Fruit fly (Drosophila melanogaster) whole organism, embryonic: ENCODE measurements around the gene DPCoAC.

ENCODE experiments used
- CG1024 ChIP-seq: fragments of 200-800 bp; sonication (Bioruptor generic); IDR thresholded peaks from 2 replicates; pipeline ENCODE4 v1.3.6; 2022; ENCODE audit warnings: missing biosample characterization, missing genetic modification characterization
- CG10274 ChIP-seq: fragments of 200-800 bp; sonication (Bioruptor generic); optimal IDR thresholded peaks from 3 replicates; lab custom pipeline; 2017; ENCODE audit warnings: missing biosample characterization, mild to moderate bottlenecking, missing genetic modification characterization
- CG10959 ChIP-seq: fragments of 200-800 bp; sonication (Bioruptor generic); IDR thresholded peaks from 2 replicates; pipeline ENCODE4 v1.3.6; 2022; ENCODE audit warnings: missing biosample characterization, missing genetic modification characterization
- CG12104 ChIP-seq: fragments of 200-800 bp; sonication (Bioruptor generic); optimal IDR thresholded peaks from 3 replicates; lab custom pipeline; 2016; ENCODE audit warnings: missing biosample characterization, missing genetic modification characterization
- CG12659 ChIP-seq: fragments of 200-800 bp; sonication (Bioruptor generic); optimal IDR thresholded peaks from 3 replicates; lab custom pipeline; 2017; ENCODE audit warnings: mild to moderate bottlenecking, missing biosample characterization, missing genetic modification reagents, missing genetic modification characterization
- CG14965 ChIP-seq: fragments of 200-800 bp; sonication (Bioruptor generic); optimal IDR thresholded peaks from 2 replicates; lab custom pipeline; 2016; ENCODE audit warnings: missing biosample characterization, missing genetic modification characterization, borderline replicate concordance
- CG15514 ChIP-seq: fragments of 200-800 bp; sonication (Bioruptor generic); optimal IDR thresholded peaks from 3 replicates; lab custom pipeline; 2017; ENCODE audit warnings: missing biosample characterization, missing genetic modification characterization, mild to moderate bottlenecking, moderate library complexity, missing genetic modification reagents
- CG2116 ChIP-seq: fragments of 200-800 bp; sonication (Bioruptor generic); optimal IDR thresholded peaks from 3 replicates; lab custom pipeline; 2018; ENCODE audit warnings: missing biosample characterization, mild to moderate bottlenecking, missing genetic modification characterization
- CG2712 ChIP-seq: fragments of 200-800 bp; optimal IDR thresholded peaks from 3 replicates; lab custom pipeline; 2019; ENCODE audit warnings: missing biosample characterization, mild to moderate bottlenecking, missing genetic modification characterization, moderate library complexity
- CG34422 ChIP-seq: fragments of 200-800 bp; sonication (Bioruptor generic); IDR thresholded peaks from 3 replicates; pipeline ENCODE4 v1.3.6; 2022; ENCODE audit warnings: missing biosample characterization, missing genetic modification characterization
- CG6272 ChIP-seq: fragments of 200-800 bp; sonication (Bioruptor generic); IDR thresholded peaks from 2 replicates; pipeline ENCODE4 v1.3.6; 2022; ENCODE audit warnings: missing biosample characterization, missing genetic modification characterization
- CG6791 ChIP-seq: fragments of 200-800 bp; sonication (Bioruptor generic); IDR thresholded peaks from 3 replicates; pipeline ENCODE4 v1.3.6; 2022; ENCODE audit warnings: missing biosample characterization, missing genetic modification characterization; ENCODE audit not compliant: partially characterized antibody
- CG8281 ChIP-seq: fragments of 200-800 bp; sonication (Bioruptor generic); optimal IDR thresholded peaks from 2 replicates; lab custom pipeline; 2018; ENCODE audit warnings: missing biosample characterization, mild to moderate bottlenecking, missing genetic modification characterization, moderate library complexity
- CG8290 ChIP-seq, 3 experiments: fragments of 200-800 bp; sonication (Bioruptor generic); optimal IDR thresholded peaks; 2 replicates each; lab custom pipeline; 2016 to 2019; ENCODE audit warnings: missing biosample characterization in 3 of 3, missing genetic modification characterization in 3 of 3, mild to moderate bottlenecking in 2 of 3, moderate library complexity in 1 of 3
- CG8388 ChIP-seq: fragments of 200-800 bp; sonication (Bioruptor generic); optimal IDR thresholded peaks from 2 replicates; lab custom pipeline; 2019; ENCODE audit warnings: missing biosample characterization, mild to moderate bottlenecking, missing genetic modification characterization, moderate library complexity
- CG9727 ChIP-seq: fragments of 200-800 bp; sonication (Bioruptor generic); optimal IDR thresholded peaks from 3 replicates; lab custom pipeline; 2017; ENCODE audit warnings: missing biosample characterization, mild to moderate bottlenecking, missing genetic modification characterization
- CG9932 ChIP-seq: fragments of 200-800 bp; sonication (Bioruptor generic); IDR thresholded peaks from 2 replicates; pipeline ENCODE4 v1.3.6; 2022; ENCODE audit warnings: missing biosample characterization, missing genetic modification characterization
- D19B ChIP-seq: fragments of 200-800 bp; sonication (Bioruptor generic); optimal IDR thresholded peaks from 2 replicates; lab custom pipeline; 2017; ENCODE audit warnings: missing biosample characterization, mild to moderate bottlenecking, missing genetic modification characterization
- Dek ChIP-seq: fragments of 200-800 bp; sonication (Bioruptor generic); optimal IDR thresholded peaks from 3 replicates; lab custom pipeline; 2019; ENCODE audit warnings: missing biosample characterization, mild to moderate bottlenecking, missing genetic modification characterization, moderate library complexity
- Dip3 ChIP-seq: fragments of 200-800 bp; sonication (Bioruptor generic); optimal IDR thresholded peaks from 3 replicates; lab custom pipeline; 2016; ENCODE audit warnings: missing biosample characterization, missing genetic modification characterization
- Dref ChIP-seq: fragments of 200-800 bp; sonication (Bioruptor generic); IDR thresholded peaks from 2 replicates; pipeline ENCODE4 v1.3.6; 2022; ENCODE audit warnings: missing biosample characterization, missing genetic modification characterization
- E2f2 ChIP-seq: fragments of 200-800 bp; sonication (Bioruptor generic); IDR thresholded peaks from 2 replicates; pipeline ENCODE4 v1.3.6; 2022; ENCODE audit warnings: missing biosample characterization, missing genetic modification characterization
- HLH4C ChIP-seq: fragments of 200-800 bp; sonication (Bioruptor generic); IDR thresholded peaks from 3 replicates; pipeline ENCODE4 v1.3.6; 2022; ENCODE audit warnings: missing biosample characterization, missing genetic modification characterization; ENCODE audit not compliant: partially characterized antibody
- HmgZ ChIP-seq: fragments of 200-800 bp; sonication (Bioruptor generic); optimal IDR thresholded peaks from 2 replicates; lab custom pipeline; 2018; ENCODE audit warnings: missing biosample characterization, mild to moderate bottlenecking, missing genetic modification characterization
- Jarid2 ChIP-seq: fragments of 200-800 bp; sonication (Bioruptor generic); optimal IDR thresholded peaks from 3 replicates; lab custom pipeline; 2017; ENCODE audit warnings: mild to moderate bottlenecking, missing biosample characterization, missing genetic modification reagents, missing genetic modification characterization
- Kr ChIP-seq: fragments of 200-800 bp; sonication (Bioruptor generic); optimal IDR thresholded peaks from 2 replicates; lab custom pipeline; 2017; ENCODE audit warnings: missing biosample characterization, mild to moderate bottlenecking, missing genetic modification characterization
- Sin3A ChIP-seq: fragments of >200 bp; optimal IDR thresholded peaks from 2 replicates; lab custom pipeline; 2018
- Stat92E ChIP-seq, 3 experiments: fragments of >200 bp in 2 of 3; fragments of 200-800 bp in 1 of 3; sonication (Bioruptor generic) in 1 of 3; optimal IDR thresholded peaks; 2 replicates each; lab custom pipeline; 2017 to 2019; ENCODE audit warnings: missing biosample characterization in 3 of 3, missing genetic modification characterization in 3 of 3, mild to moderate bottlenecking in 1 of 3, moderate library complexity in 1 of 3
- YL-1 ChIP-seq: fragments of 200-800 bp; sonication (Bioruptor generic); optimal IDR thresholded peaks from 3 replicates; lab custom pipeline; 2017; ENCODE audit warnings: missing biosample characterization, mild to moderate bottlenecking, missing genetic modification characterization
- amos ChIP-seq: fragments of 200-800 bp; sonication (Bioruptor generic); IDR thresholded peaks from 2 replicates; pipeline ENCODE4 v1.3.6; 2022; ENCODE audit warnings: missing biosample characterization, missing genetic modification characterization; ENCODE audit not compliant: partially characterized antibody
- bbx ChIP-seq: fragments of 200-800 bp; sonication (Bioruptor generic); IDR thresholded peaks from 2 replicates; pipeline ENCODE4 v1.3.6; 2022; ENCODE audit warnings: missing biosample characterization, missing genetic modification characterization; ENCODE audit not compliant: partially characterized antibody
- bcd ChIP-seq: fragments of 200-800 bp; sonication (Bioruptor generic); optimal IDR thresholded peaks from 2 replicates; lab custom pipeline; 2017; ENCODE audit warnings: missing biosample characterization, mild to moderate bottlenecking, missing genetic modification characterization
- bowl ChIP-seq: fragments of 200-800 bp; sonication (Bioruptor generic); IDR thresholded peaks from 2 replicates; pipeline ENCODE4 v1.3.6; 2022; ENCODE audit warnings: missing biosample characterization, missing genetic modification characterization
- cad ChIP-seq: fragments of >200 bp; optimal IDR thresholded peaks from 2 replicates; lab custom pipeline; 2017; ENCODE audit warnings: missing biosample characterization, missing genetic modification characterization
- cg ChIP-seq: fragments of 200-800 bp; sonication (Bioruptor generic); optimal IDR thresholded peaks from 3 replicates; lab custom pipeline; 2019; ENCODE audit warnings: missing biosample characterization, mild to moderate bottlenecking, missing genetic modification characterization, moderate library complexity
- chm ChIP-seq: fragments of 200-800 bp; sonication (Bioruptor generic); IDR thresholded peaks from 2 replicates; pipeline ENCODE4 v1.3.6; 2022; ENCODE audit warnings: missing biosample characterization, missing genetic modification characterization
- ewg ChIP-seq: fragments of 200-800 bp; sonication (Bioruptor generic); optimal IDR thresholded peaks from 3 replicates; lab custom pipeline; 2017; ENCODE audit warnings: mild to moderate bottlenecking, missing biosample characterization, missing genetic modification reagents, missing genetic modification characterization
- exex ChIP-seq: fragments of 200-800 bp; sonication (Bioruptor generic); optimal IDR thresholded peaks from 4 replicates; lab custom pipeline; 2018; ENCODE audit warnings: missing biosample characterization, mild to moderate bottlenecking, missing genetic modification characterization, moderate library complexity
- fd102C ChIP-seq: fragments of 200-800 bp; sonication (Bioruptor generic); optimal IDR thresholded peaks from 2 replicates; lab custom pipeline; 2018; ENCODE audit warnings: missing biosample characterization, mild to moderate bottlenecking, missing genetic modification characterization, moderate library complexity
- gsb-n ChIP-seq: fragments of 200-800 bp; sonication (Bioruptor generic); optimal IDR thresholded peaks from 3 replicates; lab custom pipeline; 2018; ENCODE audit warnings: missing biosample characterization, mild to moderate bottlenecking, missing genetic modification characterization
- gt ChIP-seq: fragments of 200-800 bp; sonication (Bioruptor generic); IDR thresholded peaks from 2 replicates; pipeline ENCODE4 v1.3.6; 2022; ENCODE audit warnings: missing biosample characterization, missing genetic modification characterization
- mam ChIP-seq: fragments of 200-800 bp; sonication (Bioruptor generic); optimal IDR thresholded peaks from 3 replicates; lab custom pipeline; 2016; ENCODE audit warnings: missing biosample characterization, missing genetic modification characterization
- nerfin-2 ChIP-seq: fragments of 200-800 bp; sonication (Bioruptor generic); IDR thresholded peaks from 2 replicates; pipeline ENCODE4 v1.3.6; 2022; ENCODE audit warnings: missing biosample characterization, missing genetic modification characterization; ENCODE audit not compliant: partially characterized antibody
- nmo ChIP-seq: fragments of 200-800 bp; sonication (Bioruptor generic); optimal IDR thresholded peaks from 2 replicates; lab custom pipeline; 2018; ENCODE audit warnings: missing biosample characterization, mild to moderate bottlenecking, missing genetic modification characterization, moderate library complexity
- org-1 ChIP-seq: fragments of 200-800 bp; sonication (Bioruptor generic); optimal IDR thresholded peaks from 2 replicates; lab custom pipeline; 2017; ENCODE audit warnings: missing biosample characterization, missing genetic modification characterization
- peb ChIP-seq: fragments of 200-800 bp; sonication (Bioruptor generic); IDR thresholded peaks from 2 replicates; pipeline ENCODE4 v1.3.6; 2022; ENCODE audit warnings: missing biosample characterization, missing genetic modification characterization
- rib ChIP-seq: fragments of 200-800 bp; sonication (Bioruptor generic); IDR thresholded peaks from 2 replicates; pipeline ENCODE4 v1.3.6; 2022; ENCODE audit warnings: missing biosample characterization, missing genetic modification characterization
- run ChIP-seq: fragments of 200-800 bp; sonication (Bioruptor generic); optimal IDR thresholded peaks from 3 replicates; lab custom pipeline; 2018; ENCODE audit warnings: missing biosample characterization, mild to moderate bottlenecking, missing genetic modification characterization
- scrt ChIP-seq: fragments of 200-800 bp; sonication (Bioruptor generic); optimal IDR thresholded peaks from 2 replicates; lab custom pipeline; 2018; ENCODE audit warnings: missing biosample characterization, mild to moderate bottlenecking, missing genetic modification characterization, moderate library complexity
- slbo ChIP-seq: fragments of 200-800 bp; sonication (Bioruptor generic); IDR thresholded peaks from 2 replicates; pipeline ENCODE4 v1.3.6; 2022; ENCODE audit warnings: missing biosample characterization, missing genetic modification characterization
- tin ChIP-seq: fragments of 200-800 bp; sonication (Bioruptor generic); optimal IDR thresholded peaks from 3 replicates; lab custom pipeline; 2016; ENCODE audit warnings: missing biosample characterization, missing genetic modification characterization

Gene DPCoAC

dm6 chr3R:20585566-20585965, 28.1 kb upstream of the DPCoAC start, which contains the start of gene CG16953 (continued):
- no peak for TF ChIP-seq CG34422 (GFP tag; lab: Robert Waterston, UW)
- TF ChIP-seq CG8388 (GFP tag; lab: Kevin White, UChicago) = no peak
- no peak for TF ChIP-seq ewg (GFP tag; lab: Kevin White, UChicago)
- TF ChIP-seq Jarid2 (GFP tag; lab: Kevin White, UChicago) = no peak
- TF ChIP-seq CG2116 (GFP tag; lab: Kevin White, UChicago) = peak; percentile 15
- TF ChIP-seq Kr (GFP tag; lab: Kevin White, UChicago) = no peak
- TF ChIP-seq exex = no peak
- TF ChIP-seq bcd = no peak
- no peak for TF ChIP-seq CG12104 (GFP tag; lab: Kevin White, UChicago)
- TF ChIP-seq run (tag; lab: Kevin White, UChicago) = no peak
- no peak for TF ChIP-seq amos (GFP tag; lab: Robert Waterston, UW)
- TF ChIP-seq mam = no peak
- no peak for TF ChIP-seq peb (GFP tag; lab: Robert Waterston, UW)
- TF ChIP-seq CG14965 = no peak
- TF ChIP-seq Sin3A (lab: Kevin White, UChicago) = no peak
- TF ChIP-seq CG8290 (GFP tag; optimal IDR thresholded peaks at IDR 0.05; lab: Kevin White, UChicago) = no peak
- TF ChIP-seq CG8290 (tag; optimal IDR thresholded peaks at IDR 0.05; lab: Kevin White, UChicago) = no peak
- TF ChIP-seq gsb-n (tag; lab: Kevin White, UChicago) = no peak
- no peak for TF ChIP-seq gt (GFP tag; lab: Robert Waterston, UW)
- no peak for TF ChIP-seq org-1 (GFP tag; lab: Kevin White, UChicago)
- no peak for TF ChIP-seq slbo (GFP tag; lab: Robert Waterston, UW)
- TF ChIP-seq CG6272 (GFP tag; lab: Robert Waterston, UW) = no peak
- peak; percentile 20 for TF ChIP-seq CG15514
- peak; percentile 54 for TF ChIP-seq YL-1
- no peak for TF ChIP-seq tin (GFP tag; lab: Kevin White, UChicago)
- no peak for TF ChIP-seq chm
- TF ChIP-seq scrt = no peak
- no peak for TF ChIP-seq nmo (GFP tag; lab: Kevin White, UChicago)
- no peak for TF ChIP-seq CG9727 (GFP tag; lab: Kevin White, UChicago)
- TF ChIP-seq Dip3 (GFP tag; lab: Kevin White, UChicago) = no peak
- no peak for TF ChIP-seq CG10274 (GFP tag; lab: Kevin White, UChicago)
- no peak for TF ChIP-seq CG2712 (tag; lab: Kevin White, UChicago)
- TF ChIP-seq E2f2 (GFP tag; lab: Robert Waterston, UW) = peak; percentile 92
- no peak for TF ChIP-seq HLH4C (GFP tag; lab: Robert Waterston, UW)
- TF ChIP-seq CG10959 = no peak
- TF ChIP-seq Dek (tag; lab: Kevin White, UChicago) = no peak
- TF ChIP-seq bbx (GFP tag; lab: Robert Waterston, UW) = peak; percentile 32; the same call in 1 of the 2 replicates
- TF ChIP-seq HmgZ (tag; lab: Kevin White, UChicago) = peak; percentile 35
- TF ChIP-seq rib = no peak
- TF ChIP-seq nerfin-2 (GFP tag; lab: Robert Waterston, UW) = no peak
- peak; percentile 2 for TF ChIP-seq cg (GFP tag; lab: Kevin White, UChicago)
- no peak for TF ChIP-seq CG8281
- TF ChIP-seq Stat92E (GFP tag; optimal IDR thresholded peaks at IDR 0.05; lab: Kevin White, UChicago) = peak in 1 of 3 experiments; percentile 45
- no peak for TF ChIP-seq CG1024 (GFP tag; lab: Robert Waterston, UW)
- no peak for TF ChIP-seq CG9932 (GFP tag; lab: Robert Waterston, UW)
- TF ChIP-seq CG12659 = peak; percentile 41
- no peak for TF ChIP-seq Dref (GFP tag; lab: Robert Waterston, UW)
- TF ChIP-seq bowl (GFP tag; lab: Robert Waterston, UW) = no peak
- no peak for TF ChIP-seq CG6791 (GFP tag; lab: Robert Waterston, UW)
- no peak for TF ChIP-seq D19B (GFP tag; lab: Kevin White, UChicago)
- no peak for TF ChIP-seq fd102C
- TF ChIP-seq cad = no peak
